Worm (Caenorhabditis elegans): ENCODE results near the gene T04C12.11.

DNA sequence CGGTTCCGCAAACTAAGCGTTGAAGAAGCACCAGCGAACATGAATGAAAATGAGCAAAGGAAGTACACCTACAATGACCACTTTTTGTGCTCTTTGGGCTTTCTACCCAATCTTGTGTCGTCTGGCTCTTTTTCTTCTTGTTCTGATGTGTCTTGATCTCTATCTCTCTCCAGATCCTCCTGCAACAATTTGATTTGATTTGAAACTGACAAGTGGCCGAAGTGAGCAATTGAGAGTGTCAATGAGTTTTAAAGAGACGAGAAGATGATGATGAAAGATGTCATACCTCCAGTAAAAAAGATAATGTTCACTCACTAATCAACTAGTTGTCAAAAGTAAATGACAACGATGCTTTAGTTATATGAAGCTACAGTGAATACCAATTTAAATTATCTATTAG lies 25.3 kb downstream of the T04C12.11 start, which contains the start of gene pptr-2:
- TF ChIP-seq nhr-28 (tag; optimal IDR thresholded peaks at IDR 0.05) = no peak
- no peak for TF ChIP-seq unc-39 (tag; optimal IDR thresholded peaks at IDR 0.05)
- no peak for TF ChIP-seq tbx-2 (tag; optimal IDR thresholded peaks at IDR 0.05)
- no peak for TF ChIP-seq elt-3 (tag; optimal IDR thresholded peaks at IDR 0.05)
- TF ChIP-seq ama-1 (optimal IDR thresholded peaks at IDR 0.05) = no peak
- TF ChIP-seq aly-2 (tag; optimal IDR thresholded peaks at IDR 0.05) = no peak

Data from whole organism, L3 larva.